Fruit fly (Drosophila melanogaster) whole organism, embryonic: Measurements from ENCODE around the gene aln.

Source experiments
- Adf1 ChIP-seq: fragments of 200-800 bp; sonication (Bioruptor generic); IDR thresholded peaks from 2 replicates; pipeline ENCODE4 v1.3.6; 2022; ENCODE audit warnings: missing biosample characterization, missing genetic modification characterization
- CG10147 ChIP-seq: fragments of 200-800 bp; sonication (Bioruptor generic); optimal IDR thresholded peaks from 2 replicates; lab custom pipeline; 2019; ENCODE audit warnings: missing biosample characterization, mild to moderate bottlenecking, missing genetic modification characterization, moderate library complexity
- CG1024 ChIP-seq: fragments of 200-800 bp; sonication (Bioruptor generic); IDR thresholded peaks from 2 replicates; pipeline ENCODE4 v1.3.6; 2022; ENCODE audit warnings: missing biosample characterization, missing genetic modification characterization
- CG12071 ChIP-seq: fragments of 200-800 bp; sonication (Bioruptor generic); optimal IDR thresholded peaks from 3 replicates; lab custom pipeline; 2018; ENCODE audit warnings: missing biosample characterization, mild to moderate bottlenecking, missing genetic modification characterization
- CG13424 ChIP-seq: fragments of 200-800 bp; sonication (Bioruptor generic); optimal IDR thresholded peaks from 2 replicates; lab custom pipeline; 2019; ENCODE audit warnings: missing biosample characterization, mild to moderate bottlenecking, missing genetic modification characterization, moderate library complexity
- CG17829 ChIP-seq: fragments of 200-800 bp; optimal IDR thresholded peaks from 2 replicates; lab custom pipeline; 2019; ENCODE audit warnings: missing biosample characterization, mild to moderate bottlenecking, missing genetic modification characterization, moderate library complexity
- CG18262 ChIP-seq: fragments of 200-800 bp; optimal IDR thresholded peaks from 3 replicates; lab custom pipeline; 2019; ENCODE audit warnings: missing biosample characterization, mild to moderate bottlenecking, missing genetic modification characterization, moderate library complexity
- CG1832 ChIP-seq: fragments of 200-800 bp; sonication (Bioruptor generic); optimal IDR thresholded peaks from 2 replicates; lab custom pipeline; 2017; ENCODE audit warnings: missing biosample characterization, mild to moderate bottlenecking, missing genetic modification characterization, inconsistent platforms
- CG2116 ChIP-seq: fragments of 200-800 bp; sonication (Bioruptor generic); optimal IDR thresholded peaks from 3 replicates; lab custom pipeline; 2018; ENCODE audit warnings: missing biosample characterization, mild to moderate bottlenecking, missing genetic modification characterization
- CG31388 ChIP-seq: fragments of 200-800 bp; sonication (Bioruptor generic); optimal IDR thresholded peaks from 2 replicates; lab custom pipeline; 2016; ENCODE audit warnings: missing biosample characterization, missing genetic modification characterization
- CG3726 ChIP-seq: fragments of 200-800 bp; sonication (Bioruptor generic); IDR thresholded peaks from 3 replicates; pipeline ENCODE4, ENCODE4 v1.3.6; 2022; ENCODE audit warnings: missing biosample characterization, missing genetic modification characterization
- CG7745 ChIP-seq: fragments of 200-800 bp; sonication (Bioruptor generic); optimal IDR thresholded peaks from 2 replicates; lab custom pipeline; 2018; ENCODE audit warnings: missing biosample characterization, mild to moderate bottlenecking, missing genetic modification characterization, moderate library complexity
- CG7839 ChIP-seq: fragments of 200-800 bp; sonication (Bioruptor generic); optimal IDR thresholded peaks from 3 replicates; lab custom pipeline; 2018; ENCODE audit warnings: missing biosample characterization, mild to moderate bottlenecking, missing genetic modification characterization, moderate library complexity
- CG8924 ChIP-seq: fragments of 200-800 bp; optimal IDR thresholded peaks from 3 replicates; lab custom pipeline; 2019; ENCODE audit warnings: missing biosample characterization, mild to moderate bottlenecking, missing genetic modification characterization, moderate library complexity
- Chrac-16 ChIP-seq: fragments of 200-800 bp; sonication (Bioruptor generic); optimal IDR thresholded peaks from 3 replicates; lab custom pipeline; 2016; ENCODE audit warnings: missing biosample characterization, missing genetic modification characterization
- Dp ChIP-seq: fragments of 200-800 bp; sonication (Bioruptor generic); optimal IDR thresholded peaks from 2 replicates; lab custom pipeline; 2018; ENCODE audit warnings: missing biosample characterization, mild to moderate bottlenecking, missing genetic modification characterization, moderate library complexity
- GATAe ChIP-seq: fragments of 200-800 bp; sonication (Bioruptor generic); conservative IDR thresholded peaks from 2 replicates; pipeline ENCODE4 v1.3.6; 2022; ENCODE audit warnings: missing biosample characterization, missing genetic modification characterization
- HLH3B ChIP-seq: fragments of 200-800 bp; sonication (Bioruptor generic); IDR thresholded peaks from 2 replicates; pipeline ENCODE4 v1.3.6; 2022; ENCODE audit warnings: missing biosample characterization, missing genetic modification characterization
- HmgD ChIP-seq: fragments of 200-800 bp; sonication (Bioruptor generic); optimal IDR thresholded peaks from 3 replicates; lab custom pipeline; 2016; ENCODE audit warnings: missing biosample characterization, missing genetic modification characterization
- Mad ChIP-seq: fragments of 200-800 bp; sonication (Bioruptor generic); optimal IDR thresholded peaks from 2 replicates; lab custom pipeline; 2016; ENCODE audit warnings: missing biosample characterization, missing genetic modification characterization
- Myb ChIP-seq: fragments of 200-800 bp; sonication (Bioruptor generic); optimal IDR thresholded peaks from 2 replicates; lab custom pipeline; 2016; ENCODE audit warnings: missing biosample characterization, missing genetic modification characterization
- Poxn ChIP-seq: fragments of 200-800 bp; sonication (Bioruptor generic); IDR thresholded peaks from 2 replicates; pipeline ENCODE4 v1.3.6; 2022; ENCODE audit warnings: missing biosample characterization, missing genetic modification characterization
- Six4 ChIP-seq: fragments of 200-800 bp; sonication (Bioruptor generic); optimal IDR thresholded peaks from 2 replicates; lab custom pipeline; 2016; ENCODE audit warnings: missing biosample characterization, missing genetic modification characterization
- TFAM ChIP-seq: fragments of 200-800 bp; sonication (Bioruptor generic); optimal IDR thresholded peaks from 2 replicates; lab custom pipeline; 2017; ENCODE audit warnings: missing biosample characterization, missing genetic modification characterization, inconsistent platforms
- Xbp1 ChIP-seq: fragments of 200-800 bp; sonication (Bioruptor generic); optimal IDR thresholded peaks from 3 replicates; lab custom pipeline; 2016; ENCODE audit warnings: missing biosample characterization, mild to moderate bottlenecking, missing genetic modification characterization
- ap ChIP-seq: fragments of 200-800 bp; sonication (Bioruptor generic); IDR thresholded peaks from 2 replicates; pipeline ENCODE4 v1.3.6; 2022; ENCODE audit warnings: missing biosample characterization, missing genetic modification characterization
- ase ChIP-seq: fragments of 200-800 bp; sonication (Bioruptor generic); IDR thresholded peaks from 3 replicates; pipeline ENCODE4 v1.3.6; 2022; ENCODE audit warnings: missing biosample characterization, missing genetic modification characterization
- ash1 ChIP-seq: fragments of 200-800 bp; sonication (Bioruptor generic); optimal IDR thresholded peaks from 2 replicates; lab custom pipeline; 2018; ENCODE audit warnings: missing biosample characterization, mild to moderate bottlenecking, missing genetic modification characterization
- bowl ChIP-seq: fragments of 200-800 bp; sonication (Bioruptor generic); IDR thresholded peaks from 2 replicates; pipeline ENCODE4 v1.3.6; 2022; ENCODE audit warnings: missing biosample characterization, missing genetic modification characterization
- cg ChIP-seq: fragments of 200-800 bp; sonication (Bioruptor generic); optimal IDR thresholded peaks from 3 replicates; lab custom pipeline; 2019; ENCODE audit warnings: missing biosample characterization, mild to moderate bottlenecking, missing genetic modification characterization, moderate library complexity
- crol ChIP-seq: fragments of 200-800 bp; sonication (Bioruptor generic); IDR thresholded peaks from 2 replicates; pipeline ENCODE4 v1.3.6; 2022; ENCODE audit warnings: missing biosample characterization, missing genetic modification characterization
- emc ChIP-seq: fragments of 200-800 bp; sonication (Bioruptor generic); optimal IDR thresholded peaks from 2 replicates; lab custom pipeline; 2016; ENCODE audit warnings: missing biosample characterization, missing genetic modification characterization
- en ChIP-seq: fragments of 200-800 bp; sonication (Bioruptor generic); optimal IDR thresholded peaks from 2 replicates; lab custom pipeline; 2016; ENCODE audit warnings: missing biosample characterization, missing genetic modification characterization
- gce ChIP-seq: fragments of 200-800 bp; sonication (Bioruptor generic); IDR thresholded peaks from 3 replicates; pipeline ENCODE4 v1.3.6; 2022; ENCODE audit warnings: missing biosample characterization, missing genetic modification characterization
- hkb ChIP-seq, 2 experiments: fragments of 200-800 bp in 1 of 2; fragments of >200 bp in 1 of 2; sonication (Bioruptor generic) in 1 of 2; IDR thresholded peaks in 1 of 2; optimal IDR thresholded peaks in 1 of 2; 2 replicates each; pipeline versions ENCODE4 v1.3.6 to Lab custom; 2017 to 2022; ENCODE audit warnings: missing biosample characterization in 1 of 2, missing genetic modification characterization in 1 of 2
- kay ChIP-seq: fragments of 200-800 bp; sonication (Bioruptor generic); optimal IDR thresholded peaks from 2 replicates; lab custom pipeline; 2016; ENCODE audit warnings: missing biosample characterization, missing genetic modification characterization
- lab ChIP-seq: fragments of 200-800 bp; sonication (Bioruptor generic); optimal IDR thresholded peaks from 3 replicates; lab custom pipeline; 2017; ENCODE audit warnings: missing biosample characterization, missing genetic modification characterization, mild to moderate bottlenecking, moderate library complexity, missing genetic modification reagents
- lilli ChIP-seq: fragments of 200-800 bp; sonication (Bioruptor generic); optimal IDR thresholded peaks from 3 replicates; lab custom pipeline; 2016; ENCODE audit warnings: missing biosample characterization, missing genetic modification characterization
- lola ChIP-seq, 3 experiments: fragments of >200 bp in 2 of 3; fragments of 200-800 bp in 1 of 3; sonication (Bioruptor generic) in 1 of 3; optimal IDR thresholded peaks; 2 replicates each; lab custom pipeline; 2017 to 2019; ENCODE audit warnings: missing biosample characterization in 3 of 3, missing genetic modification characterization in 3 of 3, mild to moderate bottlenecking in 1 of 3, moderate library complexity in 1 of 3
- lov ChIP-seq, 2 experiments: fragments of 200-800 bp in 1 of 2; fragments of >200 bp in 1 of 2; sonication (Bioruptor generic) in 1 of 2; IDR thresholded peaks in 1 of 2; optimal IDR thresholded peaks in 1 of 2; 2 replicates in 1 of 2; 3 replicates in 1 of 2; pipeline versions ENCODE4 v1.3.6 to Lab custom; 2017 to 2022; ENCODE audit warnings: missing biosample characterization in 1 of 2, missing genetic modification characterization in 1 of 2
- mld ChIP-seq: fragments of 200-800 bp; sonication (Bioruptor generic); IDR thresholded peaks from 3 replicates; pipeline ENCODE4 v1.3.6; 2022; ENCODE audit warnings: missing biosample characterization, missing genetic modification characterization; ENCODE audit not compliant: partially characterized antibody
- prd ChIP-seq, 3 experiments: fragments of >200 bp in 2 of 3; fragments of 200-800 bp in 1 of 3; sonication (Bioruptor generic) in 1 of 3; optimal IDR thresholded peaks in 2 of 3; IDR thresholded peaks in 1 of 3; 2 replicates in 2 of 3; 3 replicates in 1 of 3; pipeline versions ENCODE4 v1.3.6 to Lab custom; 2017 to 2022; ENCODE audit warnings: missing biosample characterization in 1 of 3, missing genetic modification characterization in 1 of 3
- row ChIP-seq: fragments of 200-800 bp; sonication (Bioruptor generic); IDR thresholded peaks from 3 replicates; pipeline ENCODE4 v1.3.6; 2022; ENCODE audit warnings: missing biosample characterization, missing genetic modification characterization
- run ChIP-seq: fragments of 200-800 bp; sonication (Bioruptor generic); optimal IDR thresholded peaks from 3 replicates; lab custom pipeline; 2018; ENCODE audit warnings: missing biosample characterization, mild to moderate bottlenecking, missing genetic modification characterization
- sisA ChIP-seq: fragments of 200-800 bp; sonication (Bioruptor generic); IDR thresholded peaks from 2 replicates; pipeline ENCODE4 v1.3.6; 2022; ENCODE audit warnings: missing biosample characterization, missing genetic modification characterization
- slou ChIP-seq: fragments of 200-800 bp; sonication (Bioruptor generic); optimal IDR thresholded peaks from 3 replicates; lab custom pipeline; 2016; ENCODE audit warnings: missing biosample characterization, missing genetic modification characterization
- unpg ChIP-seq: fragments of 200-800 bp; sonication (Bioruptor generic); optimal IDR thresholded peaks from 3 replicates; lab custom pipeline; 2018; ENCODE audit warnings: missing biosample characterization, mild to moderate bottlenecking, missing genetic modification characterization, moderate library complexity

aln gene

dm6 chr3L:1007513-1008459 lies 14.0 kb downstream of the aln start (continued):
- TF ChIP-seq Adf1 (GFP tag; lab: Robert Waterston, UW) (peak; percentile 79), lab (GFP tag; lab: Kevin White, UChicago) (peak; percentile 96), CG1832 (GFP tag; lab: Kevin White, UChicago) (no peak), ap (GFP tag; lab: Robert Waterston, UW) (peak; percentile 67), HLH3B (GFP tag; lab: Robert Waterston, UW) (peak; percentile 91), mld (GFP tag; lab: Robert Waterston, UW) (no peak), emc (GFP tag; lab: Kevin White, UChicago) (no peak), lilli (peak; percentile 71), Poxn (GFP tag; lab: Robert Waterston, UW) (peak; percentile 70), ash1 (GFP tag; lab: Kevin White, UChicago) (no peak), Dp (no peak), Mad (peak; percentile 12), Myb (GFP tag; lab: Kevin White, UChicago) (peak; percentile 16), CG8924 (peak; percentile 89), CG12071 (peak; percentile 74), GATAe (GFP tag; lab: Robert Waterston, UW) (0 out of 2 replicates have a peak, but pooled peaks have one; percentile 19), slou (GFP tag; lab: Kevin White, UChicago) (peak; percentile 62), CG17829 (tag; lab: Kevin White, UChicago) (peak; percentile 84), Xbp1 (GFP tag; lab: Kevin White, UChicago) (peak; percentile 80), HmgD (no peak), CG13424 (peak; percentile 84), crol (GFP tag; lab: Robert Waterston, UW) (peak; percentile 69), CG10147 (GFP tag; lab: Kevin White, UChicago) (peak; percentile 49), CG7745 (tag; lab: Kevin White, UChicago) (no peak), lola (GFP tag; optimal IDR thresholded peaks at IDR 0.05; lab: Kevin White, UChicago) (peak in 1 of 3 experiments; percentile 59), TFAM (GFP tag; lab: Kevin White, UChicago) (peak; percentile 20), Chrac-16 (peak; percentile 80), CG2116 (GFP tag; lab: Kevin White, UChicago) (peak; percentile 38), hkb (optimal IDR thresholded peaks at IDR 0.05; lab: Kevin White, UChicago) (no peak), hkb (GFP tag; IDR thresholded peaks at IDR 0.05; lab: Robert Waterston, UW) (peak; percentile 91), sisA (GFP tag; lab: Robert Waterston, UW) (peak; percentile 74), CG1024 (GFP tag; lab: Robert Waterston, UW) (peak; percentile 63), ase (GFP tag; lab: Robert Waterston, UW) (peak; percentile 84), CG31388 (GFP tag; lab: Kevin White, UChicago) (no peak), gce (GFP tag; lab: Robert Waterston, UW) (peak; percentile 84), cg (GFP tag; lab: Kevin White, UChicago) (peak; percentile 37), kay (GFP tag; lab: Kevin White, UChicago) (peak; percentile 18), run (tag; lab: Kevin White, UChicago) (no peak), CG7839 (tag; lab: Kevin White, UChicago) (peak; percentile 92), CG18262 (tag; lab: Kevin White, UChicago) (peak; percentile 76), bowl (GFP tag; lab: Robert Waterston, UW) (no peak), unpg (GFP tag; lab: Kevin White, UChicago) (peak; percentile 74), lov (optimal IDR thresholded peaks at IDR 0.05; lab: Kevin White, UChicago) (no peak), lov (GFP tag; IDR thresholded peaks at IDR 0.05; lab: Robert Waterston, UW) (0 out of 3 replicates have a peak, but pooled peaks have one; percentile 63), prd (optimal IDR thresholded peaks at IDR 0.05; lab: Kevin White, UChicago) (no peak), prd (GFP tag; IDR thresholded peaks at IDR 0.05; lab: Robert Waterston, UW) (peak; percentile 91), Six4 (GFP tag; lab: Kevin White, UChicago) (peak; percentile 44), CG3726 (GFP tag; lab: Robert Waterston, UW) (peak; percentile 76), row (peak; percentile 94), en (GFP tag; lab: Kevin White, UChicago) (no peak)
